Fruit fly (Drosophila melanogaster) whole organism, pupa: ENCODE measurements around the gene Grd.

Experiments used
- CG12605 ChIP-seq: fragments of 200-800 bp; sonication (Bioruptor generic); IDR thresholded peaks from 2 replicates; pipeline ENCODE4 v1.3.6; 2022; ENCODE audit warnings: missing biosample characterization, missing genetic modification characterization
- CG13204 ChIP-seq: fragments of 200-800 bp; sonication (Bioruptor generic); optimal IDR thresholded peaks from 2 replicates; lab custom pipeline; 2018; ENCODE audit warnings: missing biosample characterization, mild to moderate bottlenecking, missing genetic modification characterization, moderate library complexity
- CG14655 ChIP-seq: fragments of 200-800 bp; sonication (Bioruptor generic); optimal IDR thresholded peaks from 3 replicates; lab custom pipeline; 2017; ENCODE audit warnings: mild to moderate bottlenecking, missing biosample characterization, missing genetic modification reagents, missing genetic modification characterization
- CG15710 ChIP-seq: fragments of 200-800 bp; sonication (Bioruptor generic); optimal IDR thresholded peaks from 2 replicates; lab custom pipeline; 2018; ENCODE audit warnings: missing biosample characterization, mild to moderate bottlenecking, missing genetic modification characterization, moderate library complexity
- CG17806 ChIP-seq: fragments of 200-800 bp; sonication (Bioruptor generic); optimal IDR thresholded peaks from 2 replicates; lab custom pipeline; 2018; ENCODE audit warnings: missing biosample characterization, mild to moderate bottlenecking, missing genetic modification characterization, moderate library complexity
- CG32121 ChIP-seq: fragments of 200-800 bp; sonication (Bioruptor generic); IDR thresholded peaks from 2 replicates; pipeline ENCODE4 v1.3.6; 2022; ENCODE audit warnings: missing biosample characterization, missing genetic modification characterization
- CG34367 ChIP-seq: fragments of 200-800 bp; sonication (Bioruptor generic); optimal IDR thresholded peaks from 2 replicates; lab custom pipeline; 2018; ENCODE audit warnings: missing biosample characterization, mild to moderate bottlenecking, missing genetic modification characterization
- CG4496 ChIP-seq: fragments of 200-800 bp; sonication (Bioruptor generic); IDR thresholded peaks from 3 replicates; pipeline ENCODE4 v1.3.6; 2022; ENCODE audit warnings: missing biosample characterization, missing genetic modification characterization
- CG8159 ChIP-seq: fragments of 200-800 bp; sonication (Bioruptor generic); optimal IDR thresholded peaks from 3 replicates; lab custom pipeline; 2018; ENCODE audit warnings: missing biosample characterization, mild to moderate bottlenecking, missing genetic modification characterization, moderate library complexity
- CG8301 ChIP-seq: fragments of 200-800 bp; sonication (Bioruptor generic); optimal IDR thresholded peaks from 2 replicates; lab custom pipeline; 2018; ENCODE audit warnings: missing biosample characterization, mild to moderate bottlenecking, missing genetic modification characterization
- CG9948 ChIP-seq: fragments of 200-800 bp; sonication (Bioruptor generic); optimal IDR thresholded peaks from 2 replicates; lab custom pipeline; 2018; ENCODE audit warnings: missing biosample characterization, mild to moderate bottlenecking, missing genetic modification characterization, moderate library complexity
- D1 ChIP-seq: fragments of 200-800 bp; sonication (Bioruptor generic); optimal IDR thresholded peaks from 2 replicates; lab custom pipeline; 2018; ENCODE audit warnings: missing biosample characterization, mild to moderate bottlenecking, missing genetic modification characterization, moderate library complexity
- EcR ChIP-seq: fragments of 200-800 bp; sonication (Bioruptor generic); optimal IDR thresholded peaks from 3 replicates; lab custom pipeline; 2019; ENCODE audit warnings: missing biosample characterization, missing genetic modification characterization, mild to moderate bottlenecking, moderate library complexity, missing genetic modification reagents
- Ets98B ChIP-seq: fragments of 200-800 bp; sonication (Bioruptor generic); IDR thresholded peaks from 2 replicates; pipeline ENCODE4 v1.3.6; 2022; ENCODE audit warnings: missing biosample characterization, missing genetic modification characterization
- Pif1A ChIP-seq: fragments of 200-800 bp; sonication (Bioruptor generic); optimal IDR thresholded peaks from 3 replicates; lab custom pipeline; 2016; ENCODE audit warnings: missing biosample characterization, missing genetic modification characterization
- Pif1B ChIP-seq: fragments of 200-800 bp; sonication (Bioruptor generic); optimal IDR thresholded peaks from 3 replicates; lab custom pipeline; 2016; ENCODE audit warnings: missing biosample characterization, missing genetic modification characterization
- Snoo ChIP-seq: fragments of 200-800 bp; sonication (Bioruptor generic); optimal IDR thresholded peaks from 3 replicates; lab custom pipeline; 2017; ENCODE audit warnings: missing biosample characterization, mild to moderate bottlenecking, missing genetic modification characterization, inconsistent platforms
- fd96Ca ChIP-seq: fragments of 200-800 bp; sonication (Bioruptor generic); IDR thresholded peaks from 3 replicates; pipeline ENCODE4 v1.3.6; 2022; ENCODE audit warnings: missing biosample characterization, missing genetic modification characterization
- gl ChIP-seq: fragments of 200-800 bp; sonication (Bioruptor generic); optimal IDR thresholded peaks from 2 replicates; lab custom pipeline; 2018; ENCODE audit warnings: missing biosample characterization, mild to moderate bottlenecking, missing genetic modification characterization
- rn ChIP-seq: fragments of 200-800 bp; sonication (Bioruptor generic); IDR thresholded peaks from 2 replicates; pipeline ENCODE4 v1.3.6; 2022; ENCODE audit warnings: missing biosample characterization, missing genetic modification characterization

Gene Grd

dm6 chr3L:17833525-17833924 lies 10.4 kb downstream of the Grd start, which contains the start of gene CG32188:
TSS of gene CG32188 (minus strand) at chr3L:17833625.
- TF ChIP-seq CG17806 (tag; lab: Kevin White, UChicago): no peak
- TF ChIP-seq D1: no peak
- no peak for TF ChIP-seq rn

DNA sequence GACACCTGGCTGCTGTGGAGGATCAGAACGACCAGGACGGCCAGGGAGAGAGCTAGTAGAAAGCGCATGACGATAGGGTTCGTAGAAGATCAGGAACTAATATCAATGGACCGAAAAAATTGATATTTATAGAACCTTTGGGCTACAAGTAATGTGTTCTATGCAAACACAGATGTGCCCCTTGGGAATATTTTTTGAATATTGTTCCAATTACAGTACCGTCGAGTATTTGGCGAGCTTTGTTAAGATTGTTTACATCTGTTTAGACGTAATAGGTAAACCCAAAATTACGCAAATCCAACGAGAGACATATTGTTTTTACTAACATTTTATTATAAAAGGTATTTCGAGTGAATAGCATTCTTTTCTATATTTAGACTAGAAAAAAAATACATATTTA lies 11.9 kb downstream of the Grd start, which contains the start of gene CG32189:
Gene CG32189, minus strand, starts transcription at position 101 of the 400 bp plus-strand sequence.
- TF ChIP-seq CG13204 (GFP tag; lab: Kevin White, UChicago) (no peak), CG17806 (tag; lab: Kevin White, UChicago) (no peak), gl (tag; lab: Kevin White, UChicago) (no peak), EcR (GFP tag; lab: Kevin White, UChicago) (no peak), CG12605 (GFP tag; lab: Robert Waterston, UW) (no peak), D1 (no peak), CG8301 (tag; lab: Kevin White, UChicago) (no peak), CG4496 (GFP tag; lab: Robert Waterston, UW) (no peak), Pif1A (GFP tag; lab: Kevin White, UChicago) (no peak), CG14655 (GFP tag; lab: Kevin White, UChicago) (no peak), fd96Ca (GFP tag; lab: Robert Waterston, UW) (no peak)

dm6 chr3L:17841085-17841606 lies 18.0 kb downstream of the Grd start, which contains the start of gene CG5577:
TSS of gene CG5577 (minus strand) at chr3L:17841427.
- TF ChIP-seq CG8159 (tag; lab: Kevin White, UChicago): no peak
- peak; percentile 87 for TF ChIP-seq CG4496 (GFP tag; lab: Robert Waterston, UW)
- TF ChIP-seq CG32121: 0 out of 2 replicates have a peak, but pooled peaks have one; percentile 25
- TF ChIP-seq EcR (GFP tag; lab: Kevin White, UChicago): peak; percentile 89

dm6 chr3L:17842892-17843703 lies 20.0 kb downstream of the Grd start, which contains the start of gene CG5567:
TSS of gene CG5567 (minus strand) at chr3L:17843544.
- TF ChIP-seq Snoo (tag; lab: Kevin White, UChicago) (peak; percentile 2), EcR (GFP tag; lab: Kevin White, UChicago) (peak; percentile 38), D1 (no peak), gl (tag; lab: Kevin White, UChicago) (no peak), CG8301 (tag; lab: Kevin White, UChicago) (no peak), rn (no peak), CG17806 (tag; lab: Kevin White, UChicago) (peak; percentile 10), CG15710 (tag; lab: Kevin White, UChicago) (no peak), fd96Ca (GFP tag; lab: Robert Waterston, UW) (0 out of 3 replicates have a peak, but pooled peaks have one; percentile 17), CG12605 (GFP tag; lab: Robert Waterston, UW) (0 out of 2 replicates have a peak, but pooled peaks have one; percentile 19), CG8159 (tag; lab: Kevin White, UChicago) (no peak), CG32121 (0 out of 2 replicates have a peak, but pooled peaks have one; percentile 33), Pif1B (no peak), CG13204 (GFP tag; lab: Kevin White, UChicago) (no peak), Ets98B (GFP tag; lab: Robert Waterston, UW) (no peak), CG34367 (no peak), CG9948 (no peak)

DNA sequence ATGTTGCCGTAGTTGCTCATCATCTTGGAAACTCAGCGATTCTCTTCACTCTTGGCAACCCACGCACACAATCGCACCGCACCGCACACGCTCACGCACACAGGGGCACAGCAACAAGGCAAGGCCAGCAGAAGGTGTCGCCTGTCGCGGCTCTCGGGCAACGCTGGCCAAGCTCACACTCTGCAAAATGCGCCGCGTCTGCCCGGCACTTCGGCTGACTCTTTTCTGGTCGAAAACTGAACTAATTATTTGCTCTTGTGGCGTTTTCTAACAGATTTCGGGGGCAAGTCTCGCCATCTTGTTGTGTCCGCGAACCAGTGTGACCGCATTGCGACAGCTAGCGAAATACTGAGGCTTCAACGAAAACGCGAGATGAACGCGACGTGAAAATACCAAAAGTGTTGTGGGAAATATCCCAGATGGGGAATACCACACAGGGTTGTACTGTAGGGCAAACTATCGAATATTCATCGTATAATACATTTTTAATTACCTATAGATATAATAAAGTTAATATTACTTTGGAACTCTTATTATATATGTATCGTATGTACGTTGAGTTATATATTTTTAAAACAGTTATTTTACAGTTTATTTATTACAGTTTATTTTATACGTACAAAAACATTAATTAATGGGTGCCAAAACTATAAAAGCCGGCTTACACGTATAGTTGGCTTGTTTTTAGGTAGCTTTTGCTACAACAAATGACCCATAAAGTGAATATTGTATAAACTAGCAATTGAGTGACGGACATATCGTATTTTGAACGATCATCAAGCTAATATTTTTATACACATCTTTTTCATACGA lies 23.2 kb downstream of the Grd start, which contains the start of the genes MED19 and CG7430:
Gene MED19, minus strand, starts transcription at position 333 of the 813 bp plus-strand sequence.
Gene CG7430, plus strand, starts transcription at position 748 of the 813 bp plus-strand sequence.
- TF ChIP-seq EcR (GFP tag; lab: Kevin White, UChicago) (peak; percentile 87), gl (tag; lab: Kevin White, UChicago) (peak; percentile 24), CG17806 (tag; lab: Kevin White, UChicago) (no peak), CG12605 (GFP tag; lab: Robert Waterston, UW) (peak; percentile 29; the same call in 1 of the 2 replicates), CG4496 (GFP tag; lab: Robert Waterston, UW) (peak; percentile 54; the same call in 2 of the 3 replicates), CG8301 (tag; lab: Kevin White, UChicago) (no peak)

DNA sequence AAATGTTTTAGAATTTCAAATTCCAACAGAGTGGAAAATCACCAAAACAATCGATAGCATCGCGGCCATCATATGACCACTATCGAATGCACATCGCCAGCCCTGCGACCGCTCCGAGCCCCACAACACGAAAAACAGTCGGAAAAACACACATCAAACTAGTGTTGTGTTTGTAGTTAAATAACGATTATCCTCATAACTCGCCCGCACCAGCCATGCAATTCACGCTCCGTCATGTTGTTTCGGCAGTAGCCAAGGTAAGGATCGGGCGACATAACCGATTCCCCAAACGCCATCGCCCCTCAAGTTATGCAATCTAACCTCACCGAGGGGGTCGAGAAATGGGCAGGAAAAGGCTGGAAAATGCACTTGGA lies 23.8 kb downstream of the Grd start:
- TF ChIP-seq CG4496 (GFP tag; lab: Robert Waterston, UW): 0 out of 3 replicates have a peak, but pooled peaks have one; percentile 27
- TF ChIP-seq CG15710 (tag; lab: Kevin White, UChicago): no peak
- TF ChIP-seq, all 21 proteins: peak for 1
